Worm (Caenorhabditis elegans) whole organism, L3 larva: ENCODE results near the gene srw-145.

Experiments used
- R02D3.7 ChIP-seq: fragments of 150-350 bp; optimal IDR thresholded peaks from 2 replicates; lab custom pipeline; 2014; ENCODE audit warnings: missing biosample characterization, missing genetic modification characterization
- ZK546.5 ChIP-seq: sonication (generic microtip); optimal IDR thresholded peaks from 2 replicates; lab custom pipeline; 2017; ENCODE audit warnings: missing biosample characterization, missing genetic modification characterization
- aly-2 ChIP-seq: fragments of 150-350 bp; optimal IDR thresholded peaks from 2 replicates; lab custom pipeline; 2014; ENCODE audit warnings: missing biosample characterization, missing genetic modification characterization
- ama-1 ChIP-seq: fragments of 150-350 bp; optimal IDR thresholded peaks from 2 replicates; lab custom pipeline; 2018
- ceh-28 ChIP-seq: fragments of 150-350 bp; optimal IDR thresholded peaks from 2 replicates; lab custom pipeline; 2014; ENCODE audit warnings: missing biosample characterization, missing genetic modification reagents, missing genetic modification characterization
- egl-27 ChIP-seq: sonication (generic microtip); optimal IDR thresholded peaks from 4 replicates; lab custom pipeline; 2017; ENCODE audit warnings: missing biosample characterization, missing genetic modification reagents, missing genetic modification characterization
- egl-5 ChIP-seq: fragments of 150-350 bp; optimal IDR thresholded peaks from 2 replicates; lab custom pipeline; 2017; ENCODE audit warnings: missing biosample characterization, missing genetic modification reagents, missing genetic modification characterization, inconsistent platforms
- elt-1 ChIP-seq: fragments of 150-350 bp; optimal IDR thresholded peaks from 2 replicates; lab custom pipeline; 2014; ENCODE audit warnings: missing biosample characterization, missing genetic modification characterization
- elt-2 ChIP-seq: sonication (generic microtip); optimal IDR thresholded peaks from 2 replicates; lab custom pipeline; 2016; ENCODE audit warnings: missing genetic modification reagents, mild to moderate bottlenecking, missing genetic modification characterization, missing compliant biosample characterization
- elt-3 ChIP-seq, 3 experiments: fragments of 150-350 bp in 1 of 3; sonication (generic microtip) in 2 of 3; optimal IDR thresholded peaks; 2 replicates in 2 of 3; 4 replicates in 1 of 3; lab custom pipeline; 2014 to 2017; ENCODE audit warnings: missing biosample characterization in 3 of 3, missing genetic modification characterization in 3 of 3
- eor-1 ChIP-seq, 2 experiments: fragments of 150-350 bp; optimal IDR thresholded peaks; 2 replicates each; lab custom pipeline; 2014 to 2018; ENCODE audit warnings: missing biosample characterization in 2 of 2, missing genetic modification characterization in 2 of 2
- fkh-10 ChIP-seq: sonication (generic microtip); optimal IDR thresholded peaks from 2 replicates; lab custom pipeline; 2017; ENCODE audit warnings: missing biosample characterization, missing genetic modification reagents, missing genetic modification characterization
- fkh-2 ChIP-seq: fragments of 150-350 bp; optimal IDR thresholded peaks from 2 replicates; lab custom pipeline; 2014; ENCODE audit warnings: missing biosample characterization, missing genetic modification reagents, missing genetic modification characterization
- hmg-11 ChIP-seq: sonication (generic microtip); optimal IDR thresholded peaks from 2 replicates; lab custom pipeline; 2016; ENCODE audit warnings: missing genetic modification characterization, missing compliant biosample characterization
- lin-15B ChIP-seq: fragments of 150-350 bp; optimal IDR thresholded peaks from 2 replicates; lab custom pipeline; 2014; ENCODE audit warnings: missing biosample characterization, missing genetic modification characterization
- lin-39 ChIP-seq: fragments of 150-350 bp; optimal IDR thresholded peaks from 2 replicates; lab custom pipeline; 2018; ENCODE audit warnings: missing biosample characterization, missing genetic modification reagents, missing genetic modification characterization
- lsy-12 ChIP-seq: sonication (generic microtip); optimal IDR thresholded peaks from 2 replicates; lab custom pipeline; 2016; ENCODE audit warnings: mild to moderate bottlenecking, missing genetic modification characterization, missing compliant biosample characterization
- mdl-1 ChIP-seq: fragments of 150-350 bp; optimal IDR thresholded peaks from 2 replicates; lab custom pipeline; 2014; ENCODE audit warnings: missing biosample characterization, missing genetic modification characterization
- nfya-1 ChIP-seq: sonication (generic microtip); optimal IDR thresholded peaks from 2 replicates; lab custom pipeline; 2017; ENCODE audit warnings: missing genetic modification characterization, mild to moderate bottlenecking, missing compliant biosample characterization, antibody characterized with exemption, moderate library complexity; ENCODE audit not compliant: insufficient read depth
- nhr-11 ChIP-seq: fragments of 150-350 bp; optimal IDR thresholded peaks from 2 replicates; lab custom pipeline; 2014; ENCODE audit warnings: missing biosample characterization, missing genetic modification characterization
- nhr-12 ChIP-seq: fragments of 150-350 bp; optimal IDR thresholded peaks from 2 replicates; lab custom pipeline; 2014; ENCODE audit warnings: missing biosample characterization, missing genetic modification characterization
- nhr-23 ChIP-seq: fragments of 150-350 bp; optimal IDR thresholded peaks from 2 replicates; lab custom pipeline; 2014; ENCODE audit warnings: missing biosample characterization, missing genetic modification reagents, missing genetic modification characterization
- nhr-237 ChIP-seq: fragments of 150-350 bp; optimal IDR thresholded peaks from 2 replicates; lab custom pipeline; 2014; ENCODE audit warnings: missing biosample characterization, missing genetic modification characterization
- nhr-25 ChIP-seq: sonication (generic microtip); optimal IDR thresholded peaks from 2 replicates; lab custom pipeline; 2017; ENCODE audit warnings: missing biosample characterization, missing genetic modification characterization
- nhr-28 ChIP-seq: fragments of 150-350 bp; optimal IDR thresholded peaks from 2 replicates; lab custom pipeline; 2014; ENCODE audit warnings: missing biosample characterization, missing genetic modification characterization
- nhr-43 ChIP-seq: sonication (generic microtip); optimal IDR thresholded peaks from 2 replicates; lab custom pipeline; 2016; ENCODE audit warnings: mild to moderate bottlenecking, missing genetic modification characterization, missing compliant biosample characterization; ENCODE audit not compliant: poor library complexity, severe bottlenecking
- nhr-76 ChIP-seq: fragments of 150-350 bp; sonication (generic microtip); optimal IDR thresholded peaks from 5 replicates; lab custom pipeline; 2014; ENCODE audit warnings: missing biosample characterization, missing genetic modification characterization
- pha-4 ChIP-seq: fragments of 150-350 bp; optimal IDR thresholded peaks from 2 replicates; lab custom pipeline; 2014; ENCODE audit warnings: missing biosample characterization, missing genetic modification reagents, missing genetic modification characterization
- pqm-1 ChIP-seq: fragments of 150-350 bp; optimal IDR thresholded peaks from 2 replicates; lab custom pipeline; 2017; ENCODE audit warnings: missing biosample characterization, missing genetic modification characterization, inconsistent platforms
- sea-2 ChIP-seq: fragments of 150-350 bp; sonication (generic microtip); optimal IDR thresholded peaks from 4 replicates; lab custom pipeline; 2014; ENCODE audit warnings: missing biosample characterization, missing genetic modification reagents, missing genetic modification characterization
- skn-1 ChIP-seq: fragments of 150-350 bp; optimal IDR thresholded peaks from 2 replicates; lab custom pipeline; 2014; ENCODE audit warnings: missing biosample characterization, missing genetic modification characterization
- snpc-4 ChIP-seq: fragments of 150-350 bp; optimal IDR thresholded peaks from 2 replicates; lab custom pipeline; 2014; ENCODE audit warnings: missing biosample characterization, missing genetic modification characterization
- ztf-11 ChIP-seq: fragments of 150-350 bp; optimal IDR thresholded peaks from 2 replicates; lab custom pipeline; 2014; ENCODE audit warnings: missing biosample characterization, missing genetic modification characterization

srw-145 gene

DNA sequence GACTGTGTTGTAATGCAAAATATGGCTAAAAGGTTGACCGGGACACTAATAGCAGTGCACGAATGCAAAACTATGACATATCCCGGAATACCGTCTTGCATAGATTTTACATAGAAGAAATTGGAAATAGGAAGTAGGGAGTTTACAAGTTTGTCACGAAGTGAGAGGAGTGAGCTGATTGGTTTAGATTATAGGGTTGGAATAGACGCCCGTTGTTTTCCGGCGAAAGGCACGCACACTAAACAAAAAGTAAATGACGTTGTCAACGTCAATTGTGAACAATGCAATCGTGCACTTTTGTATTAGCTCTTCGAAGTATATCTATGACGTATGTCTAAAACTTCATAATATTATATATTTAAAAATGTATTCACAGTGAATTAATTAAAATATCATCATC is 24.0 kb downstream of the srw-145 start, which contains the start of gene srh-24:
Gene srh-24 (minus strand): TSS at position 101 of the 400 bp plus-strand sequence.
- TF ChIP-seq ama-1 (lab: Kevin White, UChicago) (no peak), lin-15B (tag; lab: Kevin White, UChicago) (no peak), ZK546.5 (no peak), ztf-11 (tag; lab: Kevin White, UChicago) (no peak), nhr-23 (tag; lab: Kevin White, UChicago) (no peak), pha-4 (tag; lab: Kevin White, UChicago) (no peak), nhr-11 (tag; lab: Kevin White, UChicago) (no peak), lsy-12 (no peak), R02D3.7 (tag; lab: Kevin White, UChicago) (no peak), nhr-28 (tag; lab: Kevin White, UChicago) (no peak), nhr-25 (no peak), fkh-2 (tag; lab: Kevin White, UChicago) (no peak), elt-3 (tag; optimal IDR thresholded peaks at IDR 0.05; lab: Kevin White, UChicago) (no peak)

DNA sequence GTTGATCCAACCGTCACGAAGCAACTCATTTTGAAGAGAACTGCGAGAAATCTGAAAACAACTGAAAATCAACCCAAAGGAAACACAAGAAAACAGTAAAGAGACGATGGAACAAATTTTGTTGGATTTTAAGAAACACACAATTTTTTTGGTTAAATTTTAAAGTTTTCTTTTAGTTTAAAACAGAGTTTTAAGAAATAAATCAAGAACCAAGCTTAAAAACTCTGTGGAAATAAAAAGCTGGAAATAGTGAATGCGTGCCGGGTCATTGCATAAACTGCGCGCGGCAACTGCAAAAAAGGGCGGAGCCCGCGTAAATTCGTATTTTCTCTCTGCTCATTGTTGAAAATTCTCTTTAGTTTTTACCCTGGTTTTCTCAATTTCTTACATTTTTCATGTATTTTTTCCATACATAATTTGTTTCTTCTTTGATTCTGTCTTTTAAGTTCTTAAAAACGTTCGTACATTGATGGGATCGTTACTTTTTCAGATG is 25.0 kb downstream of the srw-145 start, which contains the start of the genes algn-13 and R10D12.13:
Gene algn-13 (minus strand): TSS at position 51 of the 493 bp plus-strand sequence.
Gene R10D12.13 (plus strand): TSS at position 491 of the 493 bp plus-strand sequence.
- TF ChIP-seq nfya-1: peak; percentile 54
- TF ChIP-seq pha-4 (tag; lab: Kevin White, UChicago): peak; percentile 44
- no peak for TF ChIP-seq nhr-28 (tag; lab: Kevin White, UChicago)
- peak; percentile 41 for TF ChIP-seq elt-2 (tag; lab: Kevin White, UChicago)
- peak; percentile 19 for TF ChIP-seq nhr-23 (tag; lab: Kevin White, UChicago)
- no peak for TF ChIP-seq ztf-11 (tag; lab: Kevin White, UChicago)
- TF ChIP-seq lin-15B (tag; lab: Kevin White, UChicago): peak; percentile 35
- peak; percentile 72 for TF ChIP-seq snpc-4 (tag; lab: Kevin White, UChicago)
- no peak for TF ChIP-seq ceh-28
- peak; percentile 76 for TF ChIP-seq nhr-43 (tag; lab: Kevin White, UChicago)
- TF ChIP-seq hmg-11 (tag; lab: Kevin White, UChicago): peak; percentile 91
- TF ChIP-seq R02D3.7 (tag; lab: Kevin White, UChicago): peak; percentile 46
- peak; percentile 27 for TF ChIP-seq skn-1 (tag; lab: Kevin White, UChicago)

DNA sequence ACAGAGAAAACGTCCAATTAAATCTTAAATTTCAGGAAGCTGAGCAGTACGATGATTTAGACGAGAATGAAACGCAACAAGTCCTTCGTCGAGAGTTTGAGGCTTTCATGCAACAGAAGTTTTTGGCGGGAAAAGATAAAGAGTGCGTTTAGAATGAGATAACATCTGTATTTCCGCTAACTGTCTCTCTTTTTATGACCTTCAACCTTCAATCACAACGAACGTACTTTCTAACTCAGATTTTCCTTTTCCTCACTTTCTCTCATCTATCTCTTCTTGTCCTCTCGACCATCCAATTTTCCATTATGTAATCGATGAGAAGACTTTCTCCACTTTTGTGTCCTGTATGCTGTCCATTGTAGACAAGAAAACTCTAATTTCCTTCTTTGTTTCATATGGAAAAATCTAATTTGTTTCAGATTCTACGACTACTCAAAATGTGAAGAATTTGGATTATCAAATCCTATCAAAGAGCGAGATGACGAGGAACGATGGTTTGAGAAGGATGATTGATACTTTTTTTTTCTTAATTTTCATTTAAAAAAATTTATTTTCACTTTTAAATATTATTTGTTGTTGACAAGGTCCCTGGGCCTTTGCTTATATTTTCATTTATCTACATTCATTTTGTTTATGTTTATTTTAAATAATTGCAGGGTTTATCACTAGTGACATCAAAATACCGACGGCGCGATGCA is 26.5 kb downstream of the srw-145 start, which contains the start of gene sao-1:
Gene sao-1 (plus strand): TSS at position 648 of the 698 bp plus-strand sequence.
- no peak for TF ChIP-seq ZK546.5
- TF ChIP-seq pha-4 (tag; lab: Kevin White, UChicago): no peak
- no peak for TF ChIP-seq aly-2 (tag; lab: Kevin White, UChicago)
- no peak for TF ChIP-seq nfya-1
- peak; percentile 67 for TF ChIP-seq elt-1 (tag; lab: Kevin White, UChicago)
- no peak for TF ChIP-seq ztf-11 (tag; lab: Kevin White, UChicago)
- no peak for TF ChIP-seq nhr-76 (tag; lab: Kevin White, UChicago)
- TF ChIP-seq nhr-25: peak; percentile 75
- TF ChIP-seq, all 47 proteins: peak for 2

DNA sequence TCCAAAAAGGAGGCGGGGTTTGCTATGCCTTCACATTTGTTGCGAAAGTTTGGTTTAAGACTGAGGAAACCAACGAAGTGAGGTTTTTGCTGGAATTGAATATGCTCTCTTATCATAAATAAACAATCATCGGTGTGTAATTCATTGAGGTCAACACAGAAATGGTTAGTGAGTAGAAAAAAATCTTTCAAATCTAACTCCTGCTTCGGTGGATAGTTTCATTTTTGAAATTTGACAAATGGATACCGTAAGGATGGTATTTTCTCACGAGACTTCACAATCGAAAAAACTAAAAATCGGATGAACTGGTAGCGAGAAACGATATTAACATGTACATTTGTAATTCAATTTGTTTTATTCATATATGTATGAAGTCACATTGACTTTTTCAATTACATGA is 43.9 kb downstream of the srw-145 start, which contains the start of gene eol-1:
Gene eol-1 (minus strand): TSS at position 101 of the 400 bp plus-strand sequence.
- no peak for TF ChIP-seq lin-39
- no peak for TF ChIP-seq sea-2 (GFP tag; lab: Kevin White, UChicago)
- TF ChIP-seq eor-1 (tag; optimal IDR thresholded peaks at IDR 0.05; lab: Kevin White, UChicago): no peak
- no peak for TF ChIP-seq nhr-23 (tag; lab: Kevin White, UChicago)
- TF ChIP-seq elt-3 (tag; optimal IDR thresholded peaks at IDR 0.05; lab: Kevin White, UChicago): no peak
- no peak for TF ChIP-seq ceh-28

DNA sequence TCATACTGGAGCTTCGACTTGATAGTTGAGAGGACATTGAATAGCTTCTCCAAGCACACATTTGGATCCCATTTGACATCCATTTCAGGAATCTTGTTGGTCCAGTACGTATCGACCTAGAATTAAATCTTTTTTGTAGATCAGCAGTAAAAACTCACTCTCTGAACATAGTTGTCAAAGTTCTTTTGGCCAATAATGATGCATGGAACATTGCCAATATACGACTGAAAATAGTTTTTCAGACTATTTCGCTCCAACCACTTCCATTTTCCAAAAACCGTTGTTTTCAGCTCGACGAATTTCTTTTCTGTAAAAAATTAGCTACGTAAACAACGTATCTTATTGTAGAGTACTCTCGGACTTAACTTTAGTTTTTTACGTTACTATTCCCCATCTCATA is 44.7 kb downstream of the srw-145 start:
- no peak for TF ChIP-seq nhr-43 (tag; lab: Kevin White, UChicago)
- TF ChIP-seq nhr-237: no peak
- no peak for TF ChIP-seq egl-5 (tag; lab: Kevin White, UChicago)
- no peak for TF ChIP-seq mdl-1 (tag; lab: Kevin White, UChicago)
- TF ChIP-seq lin-15B (tag; lab: Kevin White, UChicago): no peak
- no peak for TF ChIP-seq aly-2 (tag; lab: Kevin White, UChicago)
- TF ChIP-seq egl-27 (tag; lab: Kevin White, UChicago): no peak
- TF ChIP-seq nhr-28 (tag; lab: Kevin White, UChicago): no peak
- TF ChIP-seq pqm-1 (tag; lab: Kevin White, UChicago): no peak
- no peak for TF ChIP-seq pha-4 (tag; lab: Kevin White, UChicago)
- no peak for TF ChIP-seq R02D3.7 (tag; lab: Kevin White, UChicago)
- no peak for TF ChIP-seq nhr-12 (tag; lab: Kevin White, UChicago)
- no peak for TF ChIP-seq ZK546.5
- TF ChIP-seq skn-1 (tag; lab: Kevin White, UChicago): no peak
- no peak for TF ChIP-seq fkh-2 (tag; lab: Kevin White, UChicago)
- TF ChIP-seq nhr-23 (tag; lab: Kevin White, UChicago): no peak
- TF ChIP-seq snpc-4 (tag; lab: Kevin White, UChicago): no peak
- TF ChIP-seq fkh-10 (GFP tag; lab: Kevin White, UChicago): no peak
- no peak for TF ChIP-seq ceh-28
